Fruit fly (Drosophila melanogaster): Measurements from ENCODE around the gene Or85f.
A peak's percentile ranks its signal among the peaks of the same experiment; 100 is the strongest.

The Or85f gene

dm6 chr3R:9352595-9353275 lies 45.3 kb upstream of the Or85f start (continued):
- TF ChIP-seq CG33557 (GFP tag; optimal IDR thresholded peaks at IDR 0.05) (peak; percentile 23), mirr (GFP tag; optimal IDR thresholded peaks at IDR 0.05) (peak; percentile 86), ap (GFP tag; IDR thresholded peaks at IDR 0.05) (no peak), CG9727 (GFP tag; optimal IDR thresholded peaks at IDR 0.05) (no peak), CG8089 (GFP tag; optimal IDR thresholded peaks at IDR 0.05) (no peak), sd (tag; optimal IDR thresholded peaks at IDR 0.05) (peak; percentile 62), kay (GFP tag; optimal IDR thresholded peaks at IDR 0.05) (no peak), abd-A (tag; optimal IDR thresholded peaks at IDR 0.05) (peak; percentile 99), br (optimal IDR thresholded peaks at IDR 0.05) (no peak), HLHmδ (GFP tag; optimal IDR thresholded peaks at IDR 0.05) (peak; percentile 20), CG34376 (GFP tag; optimal IDR thresholded peaks at IDR 0.05) (peak; percentile 69), CG11247 (GFP tag; IDR thresholded peaks at IDR 0.05) (no peak), Sry-δ (GFP tag; optimal IDR thresholded peaks at IDR 0.05) (no peak), CG6175 (GFP tag; IDR thresholded peaks at IDR 0.05) (no peak), Trl (optimal IDR thresholded peaks at IDR 0.05) (peak; percentile 89 to 98), Trl (GFP tag; optimal IDR thresholded peaks at IDR 0.05) (peak; percentile 16), CG17186 (GFP tag; optimal IDR thresholded peaks at IDR 0.05) (no peak), CG14860 (GFP tag; IDR thresholded peaks at IDR 0.05; ENCODE audit: partially characterized antibody) (no peak), NK7.1 (GFP tag; optimal IDR thresholded peaks at IDR 0.05) (no peak), fd3F (GFP tag; optimal IDR thresholded peaks at IDR 0.05) (no peak), ssp (GFP tag; IDR thresholded peaks at IDR 0.05) (no peak), sc (optimal IDR thresholded peaks at IDR 0.05) (no peak), sc (GFP tag; optimal IDR thresholded peaks at IDR 0.05) (no peak), ranshi (GFP tag; IDR thresholded peaks at IDR 0.05) (no peak), Nf-YC (tag; optimal IDR thresholded peaks at IDR 0.05) (no peak), sim (GFP tag; IDR thresholded peaks at IDR 0.05) (no peak), CG10267 (tag; optimal IDR thresholded peaks at IDR 0.05) (no peak), CG9609 (GFP tag; optimal IDR thresholded peaks at IDR 0.05) (no peak), CG17568 (GFP tag; optimal IDR thresholded peaks at IDR 0.05) (no peak), cg (GFP tag; optimal IDR thresholded peaks at IDR 0.05) (peak; percentile 91), Blimp-1 (GFP tag; optimal IDR thresholded peaks at IDR 0.05) (no peak), tup (GFP tag; optimal IDR thresholded peaks at IDR 0.05) (no peak), odd (GFP tag; optimal IDR thresholded peaks at IDR 0.05) (no peak), NC2β (GFP tag; optimal IDR thresholded peaks at IDR 0.05) (no peak), CG12769 (tag; optimal IDR thresholded peaks at IDR 0.05) (peak; percentile 68), Max (GFP tag; optimal IDR thresholded peaks at IDR 0.05) (no peak), Lhr (GFP tag; optimal IDR thresholded peaks at IDR 0.05) (no peak), Pdp1 (GFP tag; optimal IDR thresholded peaks at IDR 0.05) (peak in 1 of 2 experiments; percentile 92), CG4360 (GFP tag; IDR thresholded peaks at IDR 0.05) (no peak), CG11696 (GFP tag; IDR thresholded peaks at IDR 0.05) (no peak), CG3838 (GFP tag; optimal IDR thresholded peaks at IDR 0.05) (no peak), Tbp (GFP tag; optimal IDR thresholded peaks at IDR 0.05) (no peak), TFAM (GFP tag; optimal IDR thresholded peaks at IDR 0.05) (no peak), CG1529 (GFP tag; optimal IDR thresholded peaks at IDR 0.05) (peak; percentile 4), Jarid2 (GFP tag; optimal IDR thresholded peaks at IDR 0.05) (no peak), unpg (GFP tag; optimal IDR thresholded peaks at IDR 0.05) (peak; percentile 8)
